Worm (Caenorhabditis elegans) whole organism, L4/young adult: Measurements from ENCODE around the gene mocs-1.

ENCODE experiments used
- W03F9.2 ChIP-seq: fragments of 150-350 bp; optimal IDR thresholded peaks from 2 replicates; lab custom pipeline; 2014; ENCODE audit warnings: missing biosample characterization, missing genetic modification characterization
- dao-5 ChIP-seq: sonication (generic microtip); optimal IDR thresholded peaks from 2 replicates; lab custom pipeline; 2016; ENCODE audit warnings: missing genotype, missing genetic modification characterization, moderate library complexity, missing compliant biosample characterization
- him-1 ChIP-seq: sonication (generic microtip); optimal IDR thresholded peaks from 2 replicates; lab custom pipeline; 2016; ENCODE audit warnings: missing genotype, missing genetic modification reagents, missing genetic modification characterization, missing compliant biosample characterization

The mocs-1 gene

ce11 chrX:15430983-15431382 is 9.6 kb downstream of the mocs-1 start, which contains the start of gene blos-8:
Gene blos-8, minus strand, starts transcription at chrX:15431198.
- no peak for TF ChIP-seq him-1 (tag; lab: Kevin White, UChicago)

DNA sequence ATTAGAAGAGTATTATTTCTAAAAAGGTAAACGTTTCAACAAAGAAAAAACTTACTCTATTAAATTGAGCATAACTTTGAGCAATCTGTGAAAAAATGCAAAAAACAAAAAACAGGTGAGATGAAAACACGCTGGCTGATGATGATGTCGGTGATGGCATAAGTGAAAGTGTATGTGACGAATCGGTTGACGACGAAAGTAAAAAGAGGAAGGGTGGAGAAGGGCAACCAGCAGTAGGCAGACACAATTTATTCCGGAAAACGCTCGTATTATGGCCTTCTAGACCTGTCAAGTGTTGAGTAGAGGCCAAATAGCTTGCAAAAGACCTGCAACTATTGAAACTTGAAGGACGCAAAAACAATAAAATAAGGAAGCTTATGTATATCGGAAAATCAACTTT is 12.7 kb downstream of the mocs-1 start, which contains the start of gene nas-13:
Gene nas-13, minus strand, starts transcription at position 323 of the 400 bp plus-strand sequence.
- TF ChIP-seq dao-5 = no peak
- TF ChIP-seq him-1 (tag; lab: Kevin White, UChicago) = no peak
- TF ChIP-seq W03F9.2 = no peak

ce11 chrX:15423708-15424423 is 16.7 kb downstream of the mocs-1 start:
- no peak for TF ChIP-seq him-1 (tag; lab: Kevin White, UChicago)
- no peak for TF ChIP-seq dao-5
- no peak for TF ChIP-seq W03F9.2

- no peak for TF ChIP-seq dao-5
- TF ChIP-seq him-1 (tag; lab: Kevin White, UChicago) = no peak
- TF ChIP-seq W03F9.2 = no peak
Measured at ce11 chrX:15420671-15421070, 19.9 kb downstream of the mocs-1 start, which contains the start of gene F39D8.3. Gene F39D8.3, plus strand, starts transcription at chrX:15420971.

- TF ChIP-seq W03F9.2 (no peak), him-1 (tag; lab: Kevin White, UChicago) (no peak), dao-5 (no peak)
Measured at ce11 chrX:15415226-15415625, 25.4 kb downstream of the mocs-1 start, which contains the start of gene pqn-36. Gene pqn-36, minus strand, starts transcription at chrX:15415493.

DNA sequence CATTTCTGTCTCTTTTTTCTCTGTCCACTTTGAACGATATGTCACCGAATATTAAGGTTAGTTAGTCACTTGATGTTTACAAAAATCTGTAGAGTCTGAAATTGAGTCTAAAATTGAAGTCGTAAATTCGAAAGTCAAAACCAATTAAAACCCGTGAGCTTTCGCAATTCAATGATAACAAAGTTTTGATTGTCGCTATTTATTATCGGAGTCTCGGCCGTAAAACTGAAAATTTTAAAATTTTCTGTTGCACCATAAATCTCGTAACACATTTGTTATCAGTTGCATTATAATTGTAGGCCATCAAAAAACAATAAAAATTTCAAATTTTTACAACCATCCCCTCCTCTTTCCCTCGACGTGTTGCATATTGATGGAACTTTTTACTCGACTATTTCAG is 32.0 kb downstream of the mocs-1 start:
- TF ChIP-seq him-1 (tag; lab: Kevin White, UChicago) = no peak
- no peak for TF ChIP-seq dao-5
- TF ChIP-seq W03F9.2 = no peak

DNA sequence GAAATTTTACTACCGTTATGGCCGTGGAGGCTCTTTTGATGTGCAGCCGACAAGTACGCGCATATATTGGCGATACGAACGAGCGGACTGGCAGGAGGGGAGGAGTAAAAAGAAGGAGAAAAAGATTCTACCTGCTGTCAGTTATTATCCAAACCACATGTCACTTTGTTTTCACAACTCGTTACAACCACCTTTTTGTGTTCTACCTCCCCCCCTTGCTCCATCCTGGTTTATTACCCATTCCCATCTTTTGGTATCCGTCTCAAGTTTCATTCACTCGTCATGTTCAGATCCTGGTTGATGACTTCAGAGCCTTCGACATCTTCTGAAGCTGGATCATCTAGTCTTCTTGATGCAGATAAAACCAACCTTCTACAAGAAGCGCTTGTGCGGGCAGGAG is 33.0 kb downstream of the mocs-1 start, which contains the start of gene psa-3:
Gene psa-3, plus strand, starts transcription at position 301 of the 400 bp plus-strand sequence.
- TF ChIP-seq dao-5 = no peak
- TF ChIP-seq W03F9.2 = no peak
- TF ChIP-seq him-1 (tag; lab: Kevin White, UChicago) = no peak

ce11 chrX:15395723-15396122 is 44.9 kb downstream of the mocs-1 start:
- TF ChIP-seq W03F9.2 = no peak
- TF ChIP-seq him-1 (tag; lab: Kevin White, UChicago) = peak; percentile 46

DNA sequence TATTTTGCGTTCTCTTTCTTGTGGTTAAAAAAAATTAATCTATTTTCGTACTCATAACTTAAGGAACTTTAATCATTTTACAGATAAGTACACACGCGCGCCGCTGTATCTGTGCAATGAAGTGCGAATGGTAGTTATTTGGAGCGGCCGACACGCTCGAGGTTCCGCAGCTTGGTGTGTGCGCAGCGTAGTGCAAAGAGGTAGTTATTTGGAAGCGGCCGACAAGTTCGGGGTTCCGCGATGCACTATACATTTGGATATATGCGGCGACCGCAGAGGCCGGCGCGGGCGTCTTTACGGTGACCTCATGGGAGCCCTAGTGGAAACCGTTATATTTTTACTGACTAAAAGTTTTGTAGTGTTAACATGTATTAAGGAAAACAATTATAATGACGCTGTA is 47.9 kb downstream of the mocs-1 start:
- TF ChIP-seq W03F9.2 (no peak), him-1 (tag; lab: Kevin White, UChicago) (no peak), dao-5 (no peak)

ce11 chrX:15389853-15390252 is 50.7 kb downstream of the mocs-1 start:
- TF ChIP-seq W03F9.2 = no peak
- no peak for TF ChIP-seq dao-5
- TF ChIP-seq him-1 (tag; lab: Kevin White, UChicago) = no peak

DNA sequence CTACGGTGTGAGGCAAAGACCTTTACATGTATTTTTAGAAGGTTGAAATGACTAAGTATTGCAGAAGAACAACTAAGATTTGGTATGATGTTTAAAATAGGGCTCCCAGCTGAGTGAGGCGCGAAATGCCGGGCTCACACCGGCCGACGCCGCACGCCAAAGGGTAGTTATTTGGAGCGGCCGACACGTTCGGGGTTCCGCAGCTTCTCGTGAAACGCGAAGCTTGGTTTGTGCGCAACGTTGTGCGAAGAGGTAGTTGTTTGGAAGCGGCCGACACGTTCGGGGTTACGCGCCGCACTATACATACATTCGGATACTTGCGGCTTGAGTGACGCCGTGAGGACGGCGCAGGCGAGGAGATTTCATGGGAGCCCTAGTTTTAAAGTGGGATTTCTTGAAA is 52.3 kb downstream of the mocs-1 start:
- TF ChIP-seq W03F9.2 (no peak), dao-5 (no peak), him-1 (tag; lab: Kevin White, UChicago) (no peak)

- TF ChIP-seq W03F9.2 (no peak), dao-5 (no peak), him-1 (tag; lab: Kevin White, UChicago) (peak; percentile 71)
Measured at ce11 chrX:15385807-15386349, 54.7 kb downstream of the mocs-1 start.
